Fruit fly (Drosophila melanogaster) whole organism, embryonic: ENCODE measurements around the gene CG45079.

Experiments
- Atf-2 ChIP-seq: fragments of 200-800 bp; sonication (Bioruptor generic); optimal IDR thresholded peaks from 2 replicates; lab custom pipeline; 2016; ENCODE audit warnings: missing biosample characterization, missing genetic modification characterization
- Bdp1 ChIP-seq: fragments of 200-800 bp; sonication (Bioruptor generic); optimal IDR thresholded peaks from 3 replicates; lab custom pipeline; 2016; ENCODE audit warnings: missing biosample characterization, missing genetic modification characterization
- Blimp-1 ChIP-seq: fragments of 200-800 bp; sonication (Bioruptor generic); optimal IDR thresholded peaks from 3 replicates; lab custom pipeline; 2018; ENCODE audit warnings: missing biosample characterization, missing genetic modification characterization, mild to moderate bottlenecking, moderate library complexity, missing genetic modification reagents
- CG10209 ChIP-seq: fragments of 200-800 bp; sonication (Bioruptor generic); optimal IDR thresholded peaks from 3 replicates; lab custom pipeline; 2017; ENCODE audit warnings: missing biosample characterization, mild to moderate bottlenecking, missing genetic modification characterization, missing genetic modification reagents
- CG10274 ChIP-seq: fragments of 200-800 bp; sonication (Bioruptor generic); optimal IDR thresholded peaks from 3 replicates; lab custom pipeline; 2017; ENCODE audit warnings: missing biosample characterization, mild to moderate bottlenecking, missing genetic modification characterization
- CG10431 ChIP-seq: fragments of 200-800 bp; sonication (Bioruptor generic); optimal IDR thresholded peaks from 3 replicates; lab custom pipeline; 2018; ENCODE audit warnings: missing biosample characterization, mild to moderate bottlenecking, missing genetic modification characterization
- CG10654 ChIP-seq: fragments of 200-800 bp; sonication (Bioruptor generic); optimal IDR thresholded peaks from 2 replicates; lab custom pipeline; 2016; ENCODE audit warnings: missing biosample characterization, missing genetic modification characterization
- CG11504 ChIP-seq: fragments of 200-800 bp; sonication (Bioruptor generic); optimal IDR thresholded peaks from 3 replicates; lab custom pipeline; 2019; ENCODE audit warnings: missing biosample characterization, mild to moderate bottlenecking, missing genetic modification characterization, moderate library complexity
- CG11695 ChIP-seq: fragments of 200-800 bp; sonication (Bioruptor generic); IDR thresholded peaks from 3 replicates; pipeline ENCODE4 v1.3.6; 2022; ENCODE audit warnings: missing biosample characterization, missing genetic modification characterization
- CG12155 ChIP-seq: fragments of 200-800 bp; sonication (Bioruptor generic); optimal IDR thresholded peaks from 3 replicates; lab custom pipeline; 2016; ENCODE audit warnings: missing biosample characterization, missing genetic modification characterization
- CG12236 ChIP-seq: fragments of 200-800 bp; sonication (Bioruptor generic); optimal IDR thresholded peaks from 2 replicates; lab custom pipeline; 2016; ENCODE audit warnings: missing biosample characterization, missing genetic modification characterization
- CG13123 ChIP-seq: fragments of 200-800 bp; sonication (Bioruptor generic); optimal IDR thresholded peaks from 2 replicates; lab custom pipeline; 2016; ENCODE audit warnings: missing biosample characterization, missing genetic modification characterization
- CG1603 ChIP-seq: fragments of 200-800 bp; sonication (Bioruptor generic); optimal IDR thresholded peaks from 2 replicates; lab custom pipeline; 2019; ENCODE audit warnings: missing biosample characterization, mild to moderate bottlenecking, missing genetic modification characterization, moderate library complexity
- CG16779 ChIP-seq: fragments of 200-800 bp; sonication (Bioruptor generic); IDR thresholded peaks from 2 replicates; pipeline ENCODE4 v1.3.6; 2022; ENCODE audit warnings: missing biosample characterization, missing genetic modification characterization
- CG18262 ChIP-seq: fragments of 200-800 bp; optimal IDR thresholded peaks from 3 replicates; lab custom pipeline; 2019; ENCODE audit warnings: missing biosample characterization, mild to moderate bottlenecking, missing genetic modification characterization, moderate library complexity
- CG18599 ChIP-seq: fragments of 200-800 bp; sonication (Bioruptor generic); optimal IDR thresholded peaks from 3 replicates; lab custom pipeline; 2017; ENCODE audit warnings: missing biosample characterization, missing genetic modification characterization, mild to moderate bottlenecking, moderate library complexity, missing genetic modification reagents
- CG2875 ChIP-seq: fragments of 200-800 bp; sonication (Bioruptor generic); optimal IDR thresholded peaks from 2 replicates; lab custom pipeline; 2017; ENCODE audit warnings: missing biosample characterization, mild to moderate bottlenecking, missing genetic modification characterization, missing genetic modification reagents
- CG8478 ChIP-seq: fragments of >200 bp; optimal IDR thresholded peaks from 2 replicates; lab custom pipeline; 2018
- CG9215 ChIP-seq: fragments of 200-800 bp; sonication (Bioruptor generic); IDR thresholded peaks from 2 replicates; pipeline ENCODE4 v1.3.6; 2022; ENCODE audit warnings: missing biosample characterization, missing genetic modification characterization
- CG9876 ChIP-seq: fragments of 200-800 bp; sonication (Bioruptor generic); optimal IDR thresholded peaks from 2 replicates; lab custom pipeline; 2016; ENCODE audit warnings: missing biosample characterization, missing genetic modification characterization
- Dek ChIP-seq: fragments of 200-800 bp; sonication (Bioruptor generic); optimal IDR thresholded peaks from 3 replicates; lab custom pipeline; 2019; ENCODE audit warnings: missing biosample characterization, mild to moderate bottlenecking, missing genetic modification characterization, moderate library complexity
- Dip3 ChIP-seq: fragments of 200-800 bp; sonication (Bioruptor generic); optimal IDR thresholded peaks from 3 replicates; lab custom pipeline; 2016; ENCODE audit warnings: missing biosample characterization, missing genetic modification characterization
- Eip74EF ChIP-seq, 2 experiments: fragments of 200-800 bp in 1 of 2; fragments of >200 bp in 1 of 2; sonication (Bioruptor generic) in 1 of 2; optimal IDR thresholded peaks; 2 replicates each; lab custom pipeline; 2017 to 2019; ENCODE audit warnings: missing biosample characterization in 2 of 2, missing genetic modification characterization in 2 of 2, mild to moderate bottlenecking in 1 of 2, moderate library complexity in 1 of 2
- NK7.1 ChIP-seq: fragments of 200-800 bp; sonication (Bioruptor generic); optimal IDR thresholded peaks from 3 replicates; lab custom pipeline; 2016; ENCODE audit warnings: missing biosample characterization, missing genetic modification characterization
- Nf-YC ChIP-seq: fragments of 200-800 bp; optimal IDR thresholded peaks from 3 replicates; lab custom pipeline; 2019; ENCODE audit warnings: missing biosample characterization, mild to moderate bottlenecking, missing genetic modification characterization, moderate library complexity
- Ravus ChIP-seq: fragments of 200-800 bp; sonication (Bioruptor generic); IDR thresholded peaks from 2 replicates; pipeline ENCODE4 v1.3.6; 2022; ENCODE audit warnings: missing biosample characterization, missing genetic modification characterization
- Rfx ChIP-seq: fragments of 200-800 bp; sonication (Bioruptor generic); IDR thresholded peaks from 2 replicates; pipeline ENCODE4 v1.3.6; 2022; ENCODE audit warnings: missing biosample characterization, missing genetic modification characterization
- Rx ChIP-seq: fragments of 200-800 bp; sonication (Bioruptor generic); IDR thresholded peaks from 2 replicates; pipeline ENCODE4 v1.3.6; 2022; ENCODE audit warnings: missing biosample characterization, missing genetic modification characterization
- YL-1 ChIP-seq: fragments of 200-800 bp; sonication (Bioruptor generic); optimal IDR thresholded peaks from 3 replicates; lab custom pipeline; 2017; ENCODE audit warnings: missing biosample characterization, mild to moderate bottlenecking, missing genetic modification characterization
- amos ChIP-seq: fragments of 200-800 bp; sonication (Bioruptor generic); IDR thresholded peaks from 2 replicates; pipeline ENCODE4 v1.3.6; 2022; ENCODE audit warnings: missing biosample characterization, missing genetic modification characterization; ENCODE audit not compliant: partially characterized antibody
- aop ChIP-seq: fragments of 200-800 bp; sonication (Bioruptor generic); IDR thresholded peaks from 2 replicates; pipeline ENCODE4 v1.3.6; 2022; ENCODE audit warnings: missing biosample characterization, missing genetic modification characterization
- ash1 ChIP-seq: fragments of 200-800 bp; sonication (Bioruptor generic); optimal IDR thresholded peaks from 2 replicates; lab custom pipeline; 2018; ENCODE audit warnings: missing biosample characterization, mild to moderate bottlenecking, missing genetic modification characterization
- az2 ChIP-seq: fragments of 200-800 bp; sonication (Bioruptor generic); optimal IDR thresholded peaks from 3 replicates; lab custom pipeline; 2016; ENCODE audit warnings: missing biosample characterization, missing genetic modification characterization
- br ChIP-seq: fragments of >200 bp; optimal IDR thresholded peaks from 2 replicates; lab custom pipeline; 2017
- cad ChIP-seq: fragments of >200 bp; optimal IDR thresholded peaks from 2 replicates; lab custom pipeline; 2017; ENCODE audit warnings: missing biosample characterization, missing genetic modification characterization
- chn ChIP-seq: fragments of 200-800 bp; sonication (Bioruptor generic); optimal IDR thresholded peaks from 2 replicates; lab custom pipeline; 2016; ENCODE audit warnings: missing biosample characterization, missing genetic modification characterization
- corto ChIP-seq: fragments of 200-800 bp; sonication (Bioruptor generic); optimal IDR thresholded peaks from 2 replicates; lab custom pipeline; 2016; ENCODE audit warnings: missing biosample characterization, mild to moderate bottlenecking, missing genetic modification characterization, moderate library complexity
- dimm ChIP-seq: fragments of 200-800 bp; sonication (Bioruptor generic); IDR thresholded peaks from 2 replicates; pipeline ENCODE4 v1.3.6; 2022; ENCODE audit warnings: missing biosample characterization, missing genetic modification characterization
- grn ChIP-seq: fragments of 200-800 bp; sonication (Bioruptor generic); optimal IDR thresholded peaks from 3 replicates; lab custom pipeline; 2017; ENCODE audit warnings: missing biosample characterization, missing genetic modification characterization
- ham ChIP-seq: fragments of 200-800 bp; sonication (Bioruptor generic); IDR thresholded peaks from 2 replicates; pipeline ENCODE4 v1.3.6; 2022; ENCODE audit warnings: missing biosample characterization, missing genetic modification characterization
- jumu ChIP-seq: fragments of 200-800 bp; sonication (Bioruptor generic); optimal IDR thresholded peaks from 3 replicates; lab custom pipeline; 2016; ENCODE audit warnings: missing biosample characterization, missing genetic modification characterization
- kah ChIP-seq: fragments of 200-800 bp; sonication (Bioruptor generic); optimal IDR thresholded peaks from 2 replicates; lab custom pipeline; 2018; ENCODE audit warnings: missing biosample characterization, mild to moderate bottlenecking, missing genetic modification characterization
- kay ChIP-seq: fragments of 200-800 bp; sonication (Bioruptor generic); optimal IDR thresholded peaks from 2 replicates; lab custom pipeline; 2016; ENCODE audit warnings: missing biosample characterization, missing genetic modification characterization
- ken ChIP-seq: fragments of 200-800 bp; sonication (Bioruptor generic); IDR thresholded peaks from 3 replicates; pipeline ENCODE4 v1.3.6; 2022; ENCODE audit warnings: missing biosample characterization, missing genetic modification characterization
- klu ChIP-seq: fragments of 200-800 bp; sonication (Bioruptor generic); IDR thresholded peaks from 2 replicates; pipeline ENCODE4 v1.3.6; 2022; ENCODE audit warnings: missing biosample characterization, missing genetic modification characterization
- kni ChIP-seq: fragments of 200-800 bp; sonication (Bioruptor generic); optimal IDR thresholded peaks from 3 replicates; lab custom pipeline; 2017; ENCODE audit warnings: mild to moderate bottlenecking, missing biosample characterization, missing genetic modification reagents, missing genetic modification characterization
- nom ChIP-seq: fragments of 200-800 bp; sonication (Bioruptor generic); optimal IDR thresholded peaks from 2 replicates; lab custom pipeline; 2017; ENCODE audit warnings: missing biosample characterization, missing genetic modification characterization, mild to moderate bottlenecking, moderate library complexity, missing genetic modification reagents
- phol ChIP-seq: fragments of 200-800 bp; sonication (Bioruptor generic); optimal IDR thresholded peaks from 3 replicates; lab custom pipeline; 2018; ENCODE audit warnings: missing biosample characterization, mild to moderate bottlenecking, missing genetic modification characterization, moderate library complexity
- sens-2 ChIP-seq: fragments of 200-800 bp; sonication (Bioruptor generic); IDR thresholded peaks from 2 replicates; pipeline ENCODE4 v1.3.6; 2022; ENCODE audit warnings: missing biosample characterization, missing genetic modification characterization
- stwl ChIP-seq: fragments of 200-800 bp; sonication (Bioruptor generic); optimal IDR thresholded peaks from 3 replicates; lab custom pipeline; 2018; ENCODE audit warnings: missing biosample characterization, mild to moderate bottlenecking, missing genetic modification characterization, moderate library complexity
- tgo ChIP-seq: fragments of 200-800 bp; sonication (Bioruptor generic); IDR thresholded peaks from 3 replicates; pipeline ENCODE4 v1.3.6; 2022; ENCODE audit warnings: missing biosample characterization, missing genetic modification characterization
- trh ChIP-seq: fragments of 200-800 bp; sonication (Bioruptor generic); optimal IDR thresholded peaks from 2 replicates; lab custom pipeline; 2016; ENCODE audit warnings: missing biosample characterization, missing genetic modification characterization
- tx ChIP-seq: fragments of 200-800 bp; sonication (Bioruptor generic); optimal IDR thresholded peaks from 2 replicates; lab custom pipeline; 2016; ENCODE audit warnings: missing biosample characterization, missing genetic modification characterization

The CG45079 gene

dm6 chr3R:17115668-17116067 lies 8.6 kb upstream of the CG45079 start (continued):
- TF ChIP-seq CG11695 (GFP tag; lab: Robert Waterston, UW) (peak; percentile 15; the same call in 1 of the 3 replicates), CG12155 (GFP tag; lab: Kevin White, UChicago) (no peak), chn (GFP tag; lab: Kevin White, UChicago) (no peak), az2 (GFP tag; lab: Kevin White, UChicago) (no peak), dimm (GFP tag; lab: Robert Waterston, UW) (no peak), Blimp-1 (peak; percentile 15), Dek (tag; lab: Kevin White, UChicago) (no peak), stwl (tag; lab: Kevin White, UChicago) (no peak), corto (GFP tag; lab: Kevin White, UChicago) (no peak), CG13123 (GFP tag; lab: Kevin White, UChicago) (no peak), nom (GFP tag; lab: Kevin White, UChicago) (no peak), tgo (no peak), Nf-YC (tag; lab: Kevin White, UChicago) (no peak), kni (GFP tag; lab: Kevin White, UChicago) (peak; percentile 62), Ravus (no peak), Rx (GFP tag; lab: Robert Waterston, UW) (no peak), CG8478 (lab: Kevin White, UChicago) (no peak), Eip74EF (GFP tag; optimal IDR thresholded peaks at IDR 0.05; lab: Kevin White, UChicago) (peak in 1 of 2 experiments; percentile 12), NK7.1 (GFP tag; lab: Kevin White, UChicago) (no peak), Atf-2 (no peak), CG10209 (GFP tag; lab: Kevin White, UChicago) (peak; percentile 19), YL-1 (GFP tag; lab: Kevin White, UChicago) (no peak), Bdp1 (GFP tag; lab: Kevin White, UChicago) (no peak), CG2875 (GFP tag; lab: Kevin White, UChicago) (peak; percentile 37), cad (GFP tag; lab: Kevin White, UChicago) (no peak), tx (GFP tag; lab: Kevin White, UChicago) (no peak), amos (GFP tag; lab: Robert Waterston, UW) (no peak), CG11504 (tag; lab: Kevin White, UChicago) (no peak), CG18599 (GFP tag; lab: Kevin White, UChicago) (peak; percentile 10), sens-2 (no peak), CG18262 (tag; lab: Kevin White, UChicago) (no peak), br (lab: Kevin White, UChicago) (no peak), jumu (no peak), ken (GFP tag; lab: Robert Waterston, UW) (no peak), aop (GFP tag; lab: Robert Waterston, UW) (no peak), klu (no peak), CG9215 (GFP tag; lab: Robert Waterston, UW) (no peak), CG1603 (tag; lab: Kevin White, UChicago) (no peak), CG10654 (GFP tag; lab: Kevin White, UChicago) (no peak), CG12236 (no peak), trh (no peak), Dip3 (GFP tag; lab: Kevin White, UChicago) (no peak), ash1 (GFP tag; lab: Kevin White, UChicago) (no peak), kay (no peak), grn (GFP tag; lab: Kevin White, UChicago) (peak; percentile 45), phol (no peak), CG9876 (GFP tag; lab: Kevin White, UChicago) (no peak), kah (GFP tag; lab: Kevin White, UChicago) (no peak), CG10274 (GFP tag; lab: Kevin White, UChicago) (no peak), ham (GFP tag; lab: Robert Waterston, UW) (no peak), CG10431 (peak; percentile 32), Rfx (GFP tag; lab: Robert Waterston, UW) (no peak; the same call in 1 of the 2 replicates), CG16779 (no peak)
